Fruit fly (Drosophila melanogaster) whole organism, wandering third instar larva: ENCODE measurements around the gene MTF-1.

Source experiments
- Abd-B ChIP-seq: fragments of >200 bp; optimal IDR thresholded peaks from 2 replicates; lab custom pipeline; 2017; ENCODE audit warnings: missing biosample characterization, missing genetic modification characterization
- CG32264 ChIP-seq: fragments of 200-800 bp; sonication (Bioruptor generic); optimal IDR thresholded peaks from 2 replicates; lab custom pipeline; 2016; ENCODE audit warnings: missing biosample characterization, missing genetic modification characterization
- CG9705 ChIP-seq: fragments of 200-800 bp; sonication (Bioruptor generic); optimal IDR thresholded peaks from 2 replicates; lab custom pipeline; 2018; ENCODE audit warnings: missing biosample characterization, mild to moderate bottlenecking, missing genetic modification characterization
- CrebA ChIP-seq: fragments of 200-800 bp; sonication (Bioruptor generic); optimal IDR thresholded peaks from 2 replicates; lab custom pipeline; 2016; ENCODE audit warnings: missing biosample characterization, mild to moderate bottlenecking, missing genetic modification characterization, borderline replicate concordance
- Dfd ChIP-seq: fragments of >200 bp; optimal IDR thresholded peaks from 2 replicates; lab custom pipeline; 2017; ENCODE audit warnings: missing biosample characterization, missing genetic modification characterization
- Dif ChIP-seq: fragments of 200-275, 200-300 bp; sonication (Bioruptor generic); optimal IDR thresholded peaks from 2 replicates; lab custom pipeline; 2018; ENCODE audit warnings: missing biosample characterization, missing genetic modification characterization; ENCODE audit not compliant: partially characterized antibody
- GATAd ChIP-seq: sonication (Bioruptor generic); optimal IDR thresholded peaks from 2 replicates; lab custom pipeline; 2016; ENCODE audit warnings: missing biosample characterization, missing genetic modification characterization
- HLH106 ChIP-seq: fragments of 200-800 bp; optimal IDR thresholded peaks from 3 replicates; lab custom pipeline; 2019; ENCODE audit warnings: missing biosample characterization, mild to moderate bottlenecking, missing genetic modification characterization, moderate library complexity
- Hnf4 ChIP-seq: fragments of 200-800 bp; sonication (Bioruptor generic); optimal IDR thresholded peaks from 2 replicates; lab custom pipeline; 2016; ENCODE audit warnings: missing biosample characterization, mild to moderate bottlenecking, missing genetic modification characterization
- Hr78 ChIP-seq: fragments of >200 bp; optimal IDR thresholded peaks from 2 replicates; lab custom pipeline; 2017; ENCODE audit warnings: missing biosample characterization, missing genetic modification characterization
- Hr83 ChIP-seq: fragments of 200-300 bp; sonication (Bioruptor generic); optimal IDR thresholded peaks from 2 replicates; lab custom pipeline; 2016; ENCODE audit warnings: missing biosample characterization, mild to moderate bottlenecking, missing genetic modification characterization, moderate library complexity; ENCODE audit not compliant: poor library complexity, severe bottlenecking
- Jra ChIP-seq: sonication (Bioruptor generic); optimal IDR thresholded peaks from 2 replicates; lab custom pipeline; 2016; ENCODE audit warnings: missing biosample characterization, missing genetic modification characterization
- Mio ChIP-seq: sonication (Bioruptor generic); optimal IDR thresholded peaks from 2 replicates; lab custom pipeline; 2016; ENCODE audit warnings: missing biosample characterization, missing genetic modification characterization
- Myc ChIP-seq: fragments of >200 bp; optimal IDR thresholded peaks from 2 replicates; lab custom pipeline; 2017
- N ChIP-seq: fragments of >200 bp; optimal IDR thresholded peaks from 2 replicates; lab custom pipeline; 2018; ENCODE audit warnings: missing biosample characterization, missing external identifiers, missing genetic modification characterization
- Rel ChIP-seq, 2 experiments: fragments of 200-800 bp; sonication (Bioruptor generic) in 1 of 2; optimal IDR thresholded peaks; 2 replicates in 1 of 2; 3 replicates in 1 of 2; lab custom pipeline; 2016 to 2019; ENCODE audit warnings: mild to moderate bottlenecking in 2 of 2, missing biosample characterization in 2 of 2, missing genetic modification characterization in 2 of 2, moderate library complexity in 1 of 2
- Sp1 ChIP-seq: fragments of 200-800 bp; sonication (Bioruptor generic); optimal IDR thresholded peaks from 3 replicates; lab custom pipeline; 2019; ENCODE audit warnings: missing biosample characterization, mild to moderate bottlenecking, missing genetic modification characterization, moderate library complexity
- Vsx2 ChIP-seq: fragments of 200-300, 225-300 bp; sonication (Bioruptor generic); optimal IDR thresholded peaks from 2 replicates; lab custom pipeline; 2018; ENCODE audit warnings: missing biosample characterization, missing genetic modification characterization; ENCODE audit not compliant: partially characterized antibody
- br ChIP-seq: fragments of 200-800 bp; sonication (Bioruptor generic); optimal IDR thresholded peaks from 2 replicates; lab custom pipeline; 2016; ENCODE audit warnings: missing biosample characterization, missing genetic modification characterization
- brk ChIP-seq: fragments of 200-800 bp; sonication (Bioruptor generic); optimal IDR thresholded peaks from 2 replicates; lab custom pipeline; 2016; ENCODE audit warnings: missing biosample characterization, mild to moderate bottlenecking, missing genetic modification characterization
- dl ChIP-seq, 2 experiments: fragments of 175-275, 200-275 bp in 1 of 2; fragments of 200-275 bp in 1 of 2; sonication (Bioruptor generic); optimal IDR thresholded peaks; lab custom pipeline; 2018; ENCODE audit warnings: mild to moderate bottlenecking in 2 of 2, missing biosample characterization in 2 of 2, missing genetic modification characterization in 2 of 2, moderate library complexity in 2 of 2; ENCODE audit not compliant: partially characterized antibody in 2 of 2, insufficient read depth in 1 of 2
- dmrt93B ChIP-seq: fragments of 200-800 bp; sonication (Bioruptor generic); optimal IDR thresholded peaks from 2 replicates; lab custom pipeline; 2018; ENCODE audit warnings: missing biosample characterization, mild to moderate bottlenecking, missing genetic modification characterization
- dsf ChIP-seq: sonication (Bioruptor generic); optimal IDR thresholded peaks from 2 replicates; lab custom pipeline; 2016; ENCODE audit warnings: missing biosample characterization, missing genetic modification characterization, borderline replicate concordance
- ey ChIP-seq: fragments of 200-800 bp; sonication (Bioruptor generic); optimal IDR thresholded peaks from 2 replicates; lab custom pipeline; 2016; ENCODE audit warnings: missing biosample characterization, missing genetic modification characterization
- foxo ChIP-seq, 2 experiments: fragments of 200-800 bp; sonication (Bioruptor generic); optimal IDR thresholded peaks; 2 replicates in 1 of 2; 3 replicates in 1 of 2; lab custom pipeline; 2016 to 2017; ENCODE audit warnings: missing biosample characterization in 2 of 2, missing genetic modification characterization in 2 of 2
- fru ChIP-seq: fragments of 200-800 bp; sonication (Bioruptor generic); optimal IDR thresholded peaks from 3 replicates; lab custom pipeline; 2016; ENCODE audit warnings: missing biosample characterization, mild to moderate bottlenecking, missing genetic modification characterization
- h ChIP-seq: fragments of 200-800 bp; sonication (Bioruptor generic); optimal IDR thresholded peaks from 3 replicates; lab custom pipeline; 2016; ENCODE audit warnings: missing biosample characterization, mild to moderate bottlenecking, missing genetic modification characterization
- jim ChIP-seq: fragments of 175-275, 200-325 bp; sonication (Bioruptor generic); optimal IDR thresholded peaks from 2 replicates; lab custom pipeline; 2016; ENCODE audit warnings: missing biosample characterization, mild to moderate bottlenecking, missing genetic modification characterization
- lola ChIP-seq: fragments of >200 bp; optimal IDR thresholded peaks from 2 replicates; lab custom pipeline; 2017; ENCODE audit warnings: missing biosample characterization, missing genetic modification characterization
- pan ChIP-seq: fragments of >200 bp; optimal IDR thresholded peaks from 2 replicates; lab custom pipeline; 2017
- psq ChIP-seq: fragments of 200-800 bp; sonication (Bioruptor generic); optimal IDR thresholded peaks from 3 replicates; lab custom pipeline; 2017; ENCODE audit warnings: missing biosample characterization, mild to moderate bottlenecking, missing genetic modification characterization, moderate library complexity
- rgr ChIP-seq: fragments of 200-800 bp; sonication (Bioruptor generic); optimal IDR thresholded peaks from 3 replicates; lab custom pipeline; 2016; ENCODE audit warnings: missing biosample characterization, mild to moderate bottlenecking, missing genetic modification characterization
- sage ChIP-seq: fragments of 200-800 bp; sonication (Bioruptor generic); optimal IDR thresholded peaks from 2 replicates; lab custom pipeline; 2016; ENCODE audit warnings: missing biosample characterization, mild to moderate bottlenecking, missing genetic modification characterization
- sv ChIP-seq: fragments of 200-800 bp; sonication (Bioruptor generic); optimal IDR thresholded peaks from 3 replicates; lab custom pipeline; 2016; ENCODE audit warnings: missing biosample characterization, missing genetic modification characterization
- tai ChIP-seq: sonication (Bioruptor generic); optimal IDR thresholded peaks from 2 replicates; lab custom pipeline; 2016; ENCODE audit warnings: missing biosample characterization, missing genetic modification characterization
- usp ChIP-seq: fragments of >200 bp; optimal IDR thresholded peaks from 2 replicates; lab custom pipeline; 2017; ENCODE audit warnings: missing biosample characterization, missing genetic modification characterization
- woc ChIP-seq: sonication (Bioruptor generic); optimal IDR thresholded peaks from 2 replicates; lab custom pipeline; 2016; ENCODE audit warnings: missing biosample characterization, mild to moderate bottlenecking, missing genetic modification characterization

Gene MTF-1

DNA sequence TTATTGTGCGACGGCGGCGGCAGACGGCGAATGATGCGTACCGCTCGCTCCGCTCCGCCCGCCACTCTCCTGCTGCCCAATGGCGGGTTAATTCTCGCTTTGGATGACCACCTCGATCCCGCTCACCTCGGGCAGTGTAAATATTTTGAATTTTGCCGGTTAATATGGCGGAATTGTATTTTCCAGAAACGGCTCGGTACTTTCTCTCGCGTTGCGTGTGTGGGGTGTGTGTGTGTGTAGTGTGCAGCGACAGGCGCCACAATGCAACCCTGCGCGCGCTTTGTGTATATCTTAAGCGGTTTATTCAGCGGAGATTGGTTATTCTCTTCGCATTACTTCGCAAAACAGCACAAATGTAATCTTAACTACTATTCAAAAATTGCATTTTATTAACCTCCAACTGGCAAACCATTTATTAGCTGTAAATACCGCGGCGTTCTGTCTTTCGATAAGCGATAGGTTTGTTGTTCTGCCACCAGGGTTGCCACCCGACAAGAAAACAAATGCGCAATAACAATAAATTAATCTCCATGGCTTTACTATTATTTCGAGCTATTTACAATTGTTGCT lies 25.8 kb downstream of the MTF-1 start, which contains the start of the genes phol and CG3552:
Gene phol (minus strand): TSS at position 463 of the 570 bp plus-strand sequence.
Gene CG3552 (plus strand): TSS at position 500 of the 570 bp plus-strand sequence.
- no peak for TF ChIP-seq dl (GFP tag; optimal IDR thresholded peaks at IDR 0.05; lab: Kevin White, UChicago; ENCODE audit: insufficient read depth in 1 of 2, partially characterized antibody in 2 of 2)
- no peak for TF ChIP-seq Rel (GFP tag; optimal IDR thresholded peaks at IDR 0.05; lab: Kevin White, UChicago)
- TF ChIP-seq Rel (tag; optimal IDR thresholded peaks at IDR 0.05; lab: Kevin White, UChicago) = peak; percentile 90
- no peak for TF ChIP-seq Hr78 (GFP tag; lab: Kevin White, UChicago)
- TF ChIP-seq dsf (GFP tag; lab: Kevin White, UChicago) = no peak
- TF ChIP-seq pan (lab: Kevin White, UChicago) = no peak
- TF ChIP-seq psq (GFP tag; lab: Kevin White, UChicago) = no peak
- no peak for TF ChIP-seq jim (GFP tag; lab: Kevin White, UChicago)
- TF ChIP-seq br (GFP tag; lab: Kevin White, UChicago) = no peak
- TF ChIP-seq sv (GFP tag; lab: Kevin White, UChicago) = no peak
- TF ChIP-seq Hnf4 (GFP tag; lab: Kevin White, UChicago) = no peak
- no peak for TF ChIP-seq h (GFP tag; lab: Kevin White, UChicago)
- TF ChIP-seq sage = no peak
- TF ChIP-seq Jra (GFP tag; lab: Kevin White, UChicago) = no peak
- no peak for TF ChIP-seq Dfd (GFP tag; lab: Kevin White, UChicago)
- TF ChIP-seq fru = no peak
- TF ChIP-seq woc (GFP tag; lab: Kevin White, UChicago) = no peak
- no peak for TF ChIP-seq Abd-B
- no peak for TF ChIP-seq usp
- no peak for TF ChIP-seq N (GFP tag; lab: Kevin White, UChicago)
- no peak for TF ChIP-seq brk (GFP tag; lab: Kevin White, UChicago)
- no peak for TF ChIP-seq dmrt93B (GFP tag; lab: Kevin White, UChicago)
- no peak for TF ChIP-seq CrebA (GFP tag; lab: Kevin White, UChicago)
- TF ChIP-seq tai (GFP tag; lab: Kevin White, UChicago) = no peak
- TF ChIP-seq Vsx2 (GFP tag; lab: Kevin White, UChicago) = no peak
- peak; percentile 2 for TF ChIP-seq HLH106 (tag; lab: Kevin White, UChicago)
- peak; percentile 7 for TF ChIP-seq rgr (GFP tag; lab: Kevin White, UChicago)
- peak; percentile 9 for TF ChIP-seq Myc
- no peak for TF ChIP-seq Mio (GFP tag; lab: Kevin White, UChicago)
- no peak for TF ChIP-seq CG9705
- peak; percentile 26 for TF ChIP-seq Sp1 (GFP tag; lab: Kevin White, UChicago)
- TF ChIP-seq foxo (GFP tag; optimal IDR thresholded peaks at IDR 0.05; lab: Kevin White, UChicago) = peak in 1 of 2 experiments; percentile 3
- TF ChIP-seq lola (GFP tag; lab: Kevin White, UChicago) = no peak
- no peak for TF ChIP-seq Hr83 (GFP tag; lab: Kevin White, UChicago)
- no peak for TF ChIP-seq CG32264 (GFP tag; lab: Kevin White, UChicago)
- TF ChIP-seq GATAd (GFP tag; lab: Kevin White, UChicago) = no peak
- no peak for TF ChIP-seq ey

DNA sequence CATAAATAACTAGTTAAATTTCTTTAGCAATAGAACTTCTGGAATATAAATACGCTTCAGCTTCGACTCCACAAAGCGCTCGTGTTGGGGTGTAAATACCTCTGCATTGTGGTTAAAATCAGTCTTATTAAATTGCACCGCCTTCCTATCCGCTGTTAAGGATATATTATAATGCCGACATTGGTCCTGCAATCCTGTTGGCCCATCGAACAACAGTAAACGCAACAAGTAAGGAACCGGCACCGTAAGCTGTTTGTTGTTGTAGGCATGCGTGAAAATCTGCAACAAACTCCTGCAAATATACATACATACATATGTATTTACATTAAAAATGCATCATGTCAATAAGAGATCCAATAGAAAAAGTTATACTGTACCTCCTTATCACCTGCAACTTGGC lies 26.3 kb downstream of the MTF-1 start:
- TF ChIP-seq Hnf4 (GFP tag; lab: Kevin White, UChicago) (no peak), HLH106 (tag; lab: Kevin White, UChicago) (no peak), ey (no peak), dsf (GFP tag; lab: Kevin White, UChicago) (no peak), Jra (GFP tag; lab: Kevin White, UChicago) (no peak), Dif (GFP tag; lab: Kevin White, UChicago) (no peak)
